Worm (Caenorhabditis elegans): Measurements from ENCODE around the gene spp-13.

spp-13 gene

DNA sequence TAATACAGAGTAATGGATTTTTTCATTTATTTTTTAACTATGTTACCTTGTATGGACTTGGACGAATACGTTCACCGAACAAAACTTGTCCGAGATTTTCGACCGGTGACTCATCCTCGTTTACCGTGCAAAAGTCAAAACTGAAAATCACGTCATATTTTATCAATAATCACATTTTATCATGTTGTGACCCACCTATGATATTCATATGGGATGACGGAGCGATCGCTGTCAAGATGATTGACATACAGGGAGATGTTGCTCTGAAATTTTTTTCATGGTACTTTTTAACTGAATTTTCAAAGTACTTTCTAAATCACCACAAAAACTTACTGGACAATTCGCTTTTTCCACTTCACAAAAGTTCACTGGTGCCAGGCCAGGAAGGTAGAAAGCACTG is 3.3 kb upstream of the spp-13 start:
- TF ChIP-seq egl-18 (GFP tag; IDR thresholded peaks at IDR 0.05), result no peak
- TF ChIP-seq ceh-58 (GFP tag; IDR thresholded peaks at IDR 0.05), result no peak
- TF ChIP-seq lag-1 (GFP tag; IDR thresholded peaks at IDR 0.05), result no peak
- TF ChIP-seq nhr-80 (tag; optimal IDR thresholded peaks at IDR 0.05), result peak; percentile 38
- no peak for TF ChIP-seq snpc-1.1 (tag; optimal IDR thresholded peaks at IDR 0.05; ENCODE audit: insufficient read depth)
- TF ChIP-seq dox-1 (GFP tag; IDR thresholded peaks at IDR 0.05), result no peak
- TF ChIP-seq nhr-179 (tag; optimal IDR thresholded peaks at IDR 0.05), result no peak
- TF ChIP-seq let-607 (tag; optimal IDR thresholded peaks at IDR 0.05), result peak in 1 of 2 experiments; percentile 35
- TF ChIP-seq atf-7 (tag; optimal IDR thresholded peaks at IDR 0.05), result peak; percentile 35
- no peak for TF ChIP-seq fkh-3 (tag; optimal IDR thresholded peaks at IDR 0.05)
- TF ChIP-seq die-1 (tag; optimal IDR thresholded peaks at IDR 0.05), result no peak
- TF ChIP-seq unc-62 (GFP tag; optimal IDR thresholded peaks at IDR 0.05), result peak; percentile 72
- TF ChIP-seq nfyb-1 (GFP tag; IDR thresholded peaks at IDR 0.05), result no peak
- TF ChIP-seq F39B2.1 (GFP tag; IDR thresholded peaks at IDR 0.05), result no peak
- TF ChIP-seq C17E4.6 (GFP tag; IDR thresholded peaks at IDR 0.05), result no peak
- no peak for TF ChIP-seq lin-54 (GFP tag; optimal IDR thresholded peaks at IDR 0.05)

- TF ChIP-seq zim-3 (tag; optimal IDR thresholded peaks at IDR 0.05) (no peak), aptf-3 (GFP tag; IDR thresholded peaks at IDR 0.05) (no peak), ama-1 (optimal IDR thresholded peaks at IDR 0.05) (no peak), ama-1 (GFP tag; optimal IDR thresholded peaks at IDR 0.05) (no peak), F49E8.2 (tag; optimal IDR thresholded peaks at IDR 0.05; ENCODE audit: insufficient read depth) (no peak), lin-54 (GFP tag; optimal IDR thresholded peaks at IDR 0.05) (no peak), Y67H2A.10 (GFP tag; conservative IDR thresholded peaks at IDR 0.05) (no peak), ceh-100 (GFP tag; IDR thresholded peaks at IDR 0.05) (no peak), egrh-3 (GFP tag; IDR thresholded peaks at IDR 0.05) (0 out of 2 replicates have a peak, but pooled peaks have one; percentile 26), hmg-1.2 (GFP tag; IDR thresholded peaks at IDR 0.05) (peak; percentile 65), lin-35 (GFP tag; optimal IDR thresholded peaks at IDR 0.05) (no peak), nhr-90 (tag; optimal IDR thresholded peaks at IDR 0.05) (peak; percentile 54), mes-4 (tag; optimal IDR thresholded peaks at IDR 0.05) (no peak), madf-6 (GFP tag; IDR thresholded peaks at IDR 0.05) (no peak), nhr-120 (GFP tag; IDR thresholded peaks at IDR 0.05) (no peak), rpc-1 (optimal IDR thresholded peaks at IDR 0.05) (peak; percentile 67), rpc-1 (tag; optimal IDR thresholded peaks at IDR 0.05) (peak; percentile 82), sptf-2 (GFP tag; optimal IDR thresholded peaks at IDR 0.05) (no peak), madf-10 (tag; optimal IDR thresholded peaks at IDR 0.05) (peak; percentile 14), rec-8 (tag; optimal IDR thresholded peaks at IDR 0.05) (peak; percentile 34 to 58), unc-130 (GFP tag; optimal IDR thresholded peaks at IDR 0.05) (no peak), B0035.1 (tag; optimal IDR thresholded peaks at IDR 0.05) (no peak), tbp1 (GFP tag; optimal IDR thresholded peaks at IDR 0.05) (peak; percentile 89), nhr-80 (tag; optimal IDR thresholded peaks at IDR 0.05) (peak; percentile 12), ztf-18 (tag; optimal IDR thresholded peaks at IDR 0.05) (peak; percentile 36), cebp-2 (GFP tag; IDR thresholded peaks at IDR 0.05) (no peak), hlh-12 (tag; optimal IDR thresholded peaks at IDR 0.05) (no peak), B0261.1 (tag; optimal IDR thresholded peaks at IDR 0.05) (peak; percentile 81), mcd-1 (GFP tag; IDR thresholded peaks at IDR 0.05) (0 out of 2 replicates have a peak, but pooled peaks have one; percentile 8), Y56A3A.18 (GFP tag; IDR thresholded peaks at IDR 0.05) (0 out of 2 replicates have a peak, but pooled peaks have one; percentile 24), sdz-38 (tag; optimal IDR thresholded peaks at IDR 0.05) (no peak), snpc-1.1 (tag; optimal IDR thresholded peaks at IDR 0.05; ENCODE audit: insufficient read depth) (no peak), die-1 (tag; optimal IDR thresholded peaks at IDR 0.05) (peak; percentile 57), pbrm-1 (GFP tag; IDR thresholded peaks at IDR 0.05) (peak; percentile 62; the same call in 1 of the 2 replicates), snpc-3.4 (tag; optimal IDR thresholded peaks at IDR 0.05) (peak; percentile 34), mxl-1 (tag; optimal IDR thresholded peaks at IDR 0.05) (no peak), him-1 (tag; optimal IDR thresholded peaks at IDR 0.05) (peak; percentile 31)
Measured at ce11 chrX:8419252-8419651, 928 bp upstream of the spp-13 start.
